Worm (Caenorhabditis elegans): ENCODE data around the gene ctsa-3.2.

Gene ctsa-3.2

DNA sequence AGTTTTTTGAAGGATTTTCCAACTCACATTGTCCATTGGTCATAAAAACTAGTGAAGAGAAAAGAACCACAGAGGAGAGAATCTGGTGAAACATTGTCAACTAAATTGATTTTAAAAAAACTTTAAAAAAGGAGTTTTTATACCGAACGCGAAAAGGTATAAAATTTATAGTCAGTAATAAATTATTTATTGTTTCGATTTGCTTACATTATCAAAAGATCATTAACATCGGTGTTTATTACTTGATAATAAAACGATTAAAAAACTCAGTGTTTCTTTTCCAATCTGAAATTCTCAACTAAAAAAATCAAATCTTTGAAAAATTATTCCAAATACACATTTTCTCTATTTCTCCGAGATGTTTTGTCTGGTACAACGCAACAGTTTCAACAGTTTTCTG, 41.2 kb downstream of the ctsa-3.2 start, which contains the start of gene F26C11.4:
TSS of gene F26C11.4 (minus strand) at position 101 of the 400 bp plus-strand sequence.
- TF ChIP-seq ama-1 (optimal IDR thresholded peaks at IDR 0.05) (no peak), unc-62 (GFP tag; optimal IDR thresholded peaks at IDR 0.05 in 1 of 2) (no peak), unc-62 (tag; optimal IDR thresholded peaks at IDR 0.05) (no peak), hif-1 (tag; optimal IDR thresholded peaks at IDR 0.05) (no peak)

DNA sequence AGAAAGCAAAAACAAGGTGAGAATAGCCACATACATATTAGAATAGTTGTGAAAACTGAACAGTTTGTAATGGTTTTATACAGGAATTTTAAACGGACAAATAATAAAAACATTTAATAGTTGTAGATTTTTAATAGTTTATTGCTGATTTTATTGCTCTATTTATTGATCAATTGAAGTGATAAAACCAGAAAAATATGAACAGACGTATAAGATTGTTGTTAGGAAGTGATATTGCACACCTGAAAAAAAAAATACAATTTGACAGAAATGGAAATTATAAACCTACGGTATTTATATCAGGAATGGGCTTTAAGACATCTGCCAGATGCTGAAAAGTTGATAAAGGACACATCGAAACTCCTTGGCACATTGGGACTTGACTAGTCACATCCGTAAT, 42.9 kb downstream of the ctsa-3.2 start, which contains the start of gene C05C10.8:
TSS of gene C05C10.8 (minus strand) at position 101 of the 400 bp plus-strand sequence.
- TF ChIP-seq T26A8.4 (GFP tag; IDR thresholded peaks at IDR 0.05) (no peak), Y5F2A.4 (GFP tag; optimal IDR thresholded peaks at IDR 0.05) (no peak), ztf-7 (tag; optimal IDR thresholded peaks at IDR 0.05) (no peak), aha-1 (tag) (no peak), lir-3 (tag; optimal IDR thresholded peaks at IDR 0.05) (no peak), spr-3 (GFP tag; optimal IDR thresholded peaks at IDR 0.05) (no peak), mxl-3 (GFP tag; optimal IDR thresholded peaks at IDR 0.05) (no peak), daf-19 (GFP tag; conservative IDR thresholded peaks at IDR 0.05) (no peak), nhr-76 (tag; optimal IDR thresholded peaks at IDR 0.05) (no peak), F10B5.3 (tag; optimal IDR thresholded peaks at IDR 0.05) (no peak)

DNA sequence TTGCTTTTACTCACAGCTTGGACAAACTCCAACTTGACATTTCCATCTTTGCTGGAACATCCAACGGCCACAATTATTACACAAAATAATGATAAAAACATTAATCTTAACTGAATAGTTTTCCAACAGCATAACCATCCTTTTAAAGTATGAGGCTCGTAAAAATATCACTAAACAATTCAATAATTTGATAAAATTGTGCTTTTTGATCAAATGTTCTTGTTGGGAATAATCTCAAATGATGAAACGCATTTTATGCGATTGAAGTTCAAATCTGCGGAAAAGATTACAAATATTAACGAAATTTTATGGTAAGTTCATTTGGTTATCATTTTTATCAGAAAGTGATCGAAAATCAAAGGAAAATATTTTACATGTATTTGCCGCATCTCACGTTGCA, 45.5 kb downstream of the ctsa-3.2 start, which contains the start of gene pho-10:
TSS of gene pho-10 (minus strand) at position 101 of the 400 bp plus-strand sequence.
- TF ChIP-seq snpc-4 (tag; optimal IDR thresholded peaks at IDR 0.05) = no peak
- no peak for TF ChIP-seq ZK546.5 (tag; optimal IDR thresholded peaks at IDR 0.05)
- TF ChIP-seq mdl-1 (tag; optimal IDR thresholded peaks at IDR 0.05) = no peak
- TF ChIP-seq Y105C5A.15 (GFP tag; IDR thresholded peaks at IDR 0.05) = no peak
- TF ChIP-seq hmg-1.1 (GFP tag; IDR thresholded peaks at IDR 0.05) = no peak
- no peak for TF ChIP-seq nhr-11 (tag; optimal IDR thresholded peaks at IDR 0.05)
- TF ChIP-seq Y48G9A.11 (GFP tag; IDR thresholded peaks at IDR 0.05) = no peak
- TF ChIP-seq dve-1 (tag; optimal IDR thresholded peaks at IDR 0.05; ENCODE audit: insufficient read depth) = no peak
- TF ChIP-seq T20F7.1 (GFP tag; optimal IDR thresholded peaks at IDR 0.05) = no peak
- no peak for TF ChIP-seq ZK337.2 (GFP tag; IDR thresholded peaks at IDR 0.05)
- no peak for TF ChIP-seq nhr-10 (tag; optimal IDR thresholded peaks at IDR 0.05)
- TF ChIP-seq F26F4.8 (GFP tag; conservative IDR thresholded peaks at IDR 0.05) = no peak
- no peak for TF ChIP-seq daf-19 (GFP tag; conservative IDR thresholded peaks at IDR 0.05)

DNA sequence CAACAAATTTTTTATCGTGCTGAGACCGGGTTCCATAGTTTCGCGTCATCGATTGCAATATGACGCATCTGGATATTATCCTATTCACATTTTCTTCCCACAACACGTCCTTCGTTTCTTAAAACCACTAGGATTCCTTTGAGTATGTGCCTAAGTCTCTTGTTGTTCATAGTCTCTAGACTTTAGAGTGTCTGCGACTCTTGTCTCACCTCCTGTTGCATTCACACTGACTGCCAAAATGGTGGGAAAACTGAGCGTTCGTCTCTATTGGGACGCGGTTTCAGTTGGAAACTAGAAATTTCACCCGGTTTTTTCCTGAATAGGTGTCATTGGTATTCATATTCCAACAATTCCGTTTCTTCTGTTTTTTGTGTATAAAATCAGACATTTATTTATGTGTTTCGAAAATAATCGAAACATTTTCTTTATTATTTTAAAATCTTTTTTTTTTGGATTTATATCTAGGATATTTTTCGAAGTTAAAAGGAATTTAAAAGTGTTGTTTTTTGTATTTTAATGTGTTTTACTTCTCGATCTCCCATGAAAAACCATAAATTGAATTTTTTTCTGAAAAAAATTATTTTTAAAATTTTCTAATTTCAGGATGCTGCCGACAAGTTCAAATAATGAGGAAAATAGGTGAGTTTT, 46.8 kb downstream of the ctsa-3.2 start, which contains the start of gene C05C10.2:
TSS of gene C05C10.2 (plus strand) at position 598 of the 648 bp plus-strand sequence.
- TF ChIP-seq pha-4 (GFP tag; IDR thresholded peaks at IDR 0.05) = no peak
- TF ChIP-seq pha-4 (tag; optimal IDR thresholded peaks at IDR 0.05) = no peak
- TF ChIP-seq zag-1 (tag; optimal IDR thresholded peaks at IDR 0.05) = no peak
- peak; percentile 72 for TF ChIP-seq aha-1 (tag)
- TF ChIP-seq nhr-25 (tag; optimal IDR thresholded peaks at IDR 0.05; ENCODE audit: borderline replicate concordance, insufficient read depth) = no peak
- TF ChIP-seq unc-62 (GFP tag; optimal IDR thresholded peaks at IDR 0.05 in 1 of 2) = peak in 1 of 2 experiments; percentile 42
- TF ChIP-seq unc-62 (tag; optimal IDR thresholded peaks at IDR 0.05) = no peak
